Worm (Caenorhabditis elegans) whole organism, L4 larva: ENCODE measurements around the gene T04B2.8.

Experiments
- ZK337.2 ChIP-seq: fragments of 200-800 bp; sonication (Bioruptor generic); IDR thresholded peaks from 2 replicates; pipeline ENCODE4 v1.3.6; 2022; ENCODE audit warnings: missing genetic modification reagents, missing genetic modification characterization, missing compliant biosample characterization
- aha-1 ChIP-seq: fragments of 150-350 bp; peaks from one replicate; lab custom pipeline; 2014; ENCODE audit warnings: missing biosample characterization, missing genetic modification characterization
- ama-1 ChIP-seq: fragments of 150-350 bp; optimal IDR thresholded peaks from 2 replicates; lab custom pipeline; 2014; ENCODE audit warnings: inconsistent platforms, mixed read lengths
- daf-16 ChIP-seq, 3 experiments: sonication (generic microtip); optimal IDR thresholded peaks; 2 replicates each; lab custom pipeline; 2016 to 2017; ENCODE audit warnings: missing genetic modification characterization in 3 of 3, missing genetic modification reagents in 3 of 3, mild to moderate bottlenecking in 2 of 3, missing compliant biosample characterization in 2 of 3, missing biosample characterization in 1 of 3, moderate library complexity in 1 of 3
- hif-1 ChIP-seq, 2 experiments: sonication (generic microtip); optimal IDR thresholded peaks; 2 replicates each; lab custom pipeline; 2016 to 2017; ENCODE audit warnings: missing compliant biosample characterization in 2 of 2, missing genetic modification characterization in 2 of 2, missing genetic modification reagents in 2 of 2, missing genotype in 2 of 2, mild to moderate bottlenecking in 1 of 2
- lin-1 ChIP-seq: fragments of 200-800 bp; sonication (Bioruptor generic); IDR thresholded peaks from 2 replicates; pipeline ENCODE4 v1.3.6; 2022; ENCODE audit warnings: missing genetic modification reagents, missing genetic modification characterization, missing compliant biosample characterization
- lir-3 ChIP-seq: sonication (generic microtip); optimal IDR thresholded peaks from 2 replicates; lab custom pipeline; 2016; ENCODE audit warnings: mild to moderate bottlenecking, missing genetic modification characterization, missing compliant biosample characterization
- madf-9 ChIP-seq: fragments of 200-800 bp; sonication (Bioruptor generic); conservative IDR thresholded peaks from 2 replicates; pipeline ENCODE4 v1.3.6; 2022; ENCODE audit warnings: missing genetic modification reagents, missing genetic modification characterization, missing compliant biosample characterization
- nhr-111 ChIP-seq: fragments of 200-800 bp; sonication (Bioruptor generic); optimal IDR thresholded peaks from 2 replicates; lab custom pipeline; 2018; ENCODE audit warnings: mild to moderate bottlenecking, missing genetic modification characterization, missing compliant biosample characterization
- nhr-48 ChIP-seq: sonication (generic microtip); optimal IDR thresholded peaks from 2 replicates; lab custom pipeline; 2016; ENCODE audit warnings: mild to moderate bottlenecking, missing genetic modification characterization, missing compliant biosample characterization
- unc-130 ChIP-seq: sonication (generic microtip); optimal IDR thresholded peaks from 2 replicates; lab custom pipeline; 2016; ENCODE audit warnings: missing genetic modification reagents, missing genetic modification characterization, missing compliant biosample characterization
- unc-62 ChIP-seq, 3 experiments: fragments of 150-350 bp in 1 of 3; sonication (generic microtip); optimal IDR thresholded peaks in 2 of 3; peaks in 1 of 3; 1 replicate in 1 of 3; 2 replicates in 2 of 3; lab custom pipeline; 2014 to 2017; ENCODE audit warnings: missing biosample characterization in 3 of 3, missing genetic modification characterization in 3 of 3, missing genetic modification reagents in 3 of 3, missing genotype in 1 of 3
- ztf-11 ChIP-seq: fragments of 150-350 bp; optimal IDR thresholded peaks from 2 replicates; lab custom pipeline; 2014; ENCODE audit warnings: missing biosample characterization, missing genetic modification characterization

DNA sequence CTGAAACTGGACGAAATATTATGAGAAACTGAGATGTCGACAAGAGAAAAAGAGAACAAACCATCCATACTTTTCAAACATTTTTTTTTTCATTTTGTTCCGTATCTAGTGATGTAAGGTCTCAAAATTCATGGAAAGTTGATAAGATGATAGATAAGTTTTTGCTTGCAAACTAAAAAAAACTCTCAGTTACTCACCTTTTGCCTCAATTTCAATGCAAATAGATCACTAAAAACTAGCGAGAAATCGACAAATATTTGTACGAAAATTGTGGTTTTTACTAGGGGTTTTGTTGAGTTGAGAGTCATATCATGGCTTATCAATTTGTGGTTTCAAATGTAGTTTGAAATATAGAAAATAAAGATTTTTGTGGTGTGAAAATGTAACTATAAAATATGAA is 9.8 kb upstream of the T04B2.8 start:
- no peak for TF ChIP-seq nhr-48 (tag; lab: Kevin White, UChicago)
- peak; percentile 59 for TF ChIP-seq aha-1 (tag; lab: Kevin White, UChicago)
- TF ChIP-seq ZK337.2 = no peak
- no peak for TF ChIP-seq lin-1 (GFP tag; lab: Robert Waterston, UW)
- no peak for TF ChIP-seq unc-130
- no peak for TF ChIP-seq ama-1 (lab: Kevin White, UChicago)
- TF ChIP-seq madf-9 (GFP tag; lab: Robert Waterston, UW) = no peak
- TF ChIP-seq nhr-111 (GFP tag; lab: Kevin White, UChicago) = no peak
- TF ChIP-seq lir-3 (tag; lab: Kevin White, UChicago) = no peak
- TF ChIP-seq unc-62 (GFP tag; optimal IDR thresholded peaks at IDR 0.05 in 1 of 2; lab: Kevin White, UChicago) = no peak
- TF ChIP-seq unc-62 (tag; optimal IDR thresholded peaks at IDR 0.05; lab: Kevin White, UChicago) = no peak
- TF ChIP-seq hif-1 (tag; optimal IDR thresholded peaks at IDR 0.05; lab: Kevin White, UChicago) = no peak
- no peak for TF ChIP-seq ztf-11 (tag; lab: Kevin White, UChicago)
- TF ChIP-seq daf-16 (GFP tag; optimal IDR thresholded peaks at IDR 0.05; lab: Kevin White, UChicago) = no peak
- peak; percentile 50 for TF ChIP-seq daf-16 (tag; optimal IDR thresholded peaks at IDR 0.05; lab: Kevin White, UChicago)
